Fruit fly (Drosophila melanogaster) whole organism, adult: ENCODE results near the gene Trf5.

ENCODE experiments used
- CG11617 ChIP-seq: fragments of 200-800 bp; sonication (Bioruptor generic); optimal IDR thresholded peaks from 2 replicates; lab custom pipeline; 2017; ENCODE audit warnings: mild to moderate bottlenecking, missing biosample characterization, missing genetic modification reagents, missing genetic modification characterization
- CG12768 ChIP-seq: fragments of 200-800 bp; sonication (Bioruptor generic); optimal IDR thresholded peaks from 2 replicates; lab custom pipeline; 2017; ENCODE audit warnings: missing biosample characterization, missing genetic modification characterization, mild to moderate bottlenecking, moderate library complexity, missing genetic modification reagents
- CG14711 ChIP-seq: fragments of 200-800 bp; sonication (Bioruptor generic); optimal IDR thresholded peaks from 2 replicates; lab custom pipeline; 2018; ENCODE audit warnings: missing biosample characterization, mild to moderate bottlenecking, missing genetic modification characterization, moderate library complexity
- CG1620 ChIP-seq: fragments of 200-800 bp; sonication (Bioruptor generic); optimal IDR thresholded peaks from 2 replicates; lab custom pipeline; 2016; ENCODE audit warnings: missing biosample characterization, missing genetic modification characterization
- CG33017 ChIP-seq: fragments of 200-800 bp; sonication (Bioruptor generic); optimal IDR thresholded peaks from 2 replicates; lab custom pipeline; 2018; ENCODE audit warnings: missing biosample characterization, mild to moderate bottlenecking, missing genetic modification characterization, moderate library complexity
- CG5204 ChIP-seq: fragments of 200-800 bp; sonication (Bioruptor generic); optimal IDR thresholded peaks from 2 replicates; lab custom pipeline; 2016; ENCODE audit warnings: missing biosample characterization, missing genetic modification characterization
- CG7045 ChIP-seq: fragments of 200-800 bp; sonication (Bioruptor generic); optimal IDR thresholded peaks from 2 replicates; lab custom pipeline; 2017; ENCODE audit warnings: missing biosample characterization, mild to moderate bottlenecking, missing genetic modification characterization
- CG7101 ChIP-seq: fragments of 200-800 bp; sonication (Bioruptor generic); optimal IDR thresholded peaks from 2 replicates; lab custom pipeline; 2018; ENCODE audit warnings: missing biosample characterization, mild to moderate bottlenecking, missing genetic modification characterization, moderate library complexity
- Clk ChIP-seq: fragments of 200-800 bp; sonication (Bioruptor generic); optimal IDR thresholded peaks from 2 replicates; lab custom pipeline; 2017; ENCODE audit warnings: missing biosample characterization, missing genetic modification characterization
- Crg-1 ChIP-seq: fragments of 200-800 bp; sonication (Bioruptor generic); optimal IDR thresholded peaks from 2 replicates; lab custom pipeline; 2016; ENCODE audit warnings: missing biosample characterization, missing genetic modification characterization
- Hr96 ChIP-seq: fragments of 200-800 bp; sonication (Bioruptor generic); optimal IDR thresholded peaks from 2 replicates; lab custom pipeline; 2016; ENCODE audit warnings: missing biosample characterization, missing genetic modification characterization
- Mnt ChIP-seq: fragments of 200-800 bp; sonication (Bioruptor generic); optimal IDR thresholded peaks from 2 replicates; lab custom pipeline; 2016; ENCODE audit warnings: missing biosample characterization, mild to moderate bottlenecking, missing genetic modification characterization
- bab1 ChIP-seq: fragments of 200-800 bp; sonication (Bioruptor generic); optimal IDR thresholded peaks from 3 replicates; lab custom pipeline; 2019; ENCODE audit warnings: missing biosample characterization, mild to moderate bottlenecking, missing genetic modification characterization, moderate library complexity
- cic ChIP-seq: fragments of 200-800 bp; sonication (Bioruptor generic); optimal IDR thresholded peaks from 2 replicates; lab custom pipeline; 2017; ENCODE audit warnings: missing biosample characterization, mild to moderate bottlenecking, missing genetic modification characterization, moderate library complexity
- cnc ChIP-seq, 2 experiments: fragments of >200 bp; optimal IDR thresholded peaks; 2 replicates each; lab custom pipeline; 2017
- kay ChIP-seq: fragments of 200-800 bp; sonication (Bioruptor generic); peaks from one replicate; lab custom pipeline; 2016; ENCODE audit warnings: missing biosample characterization, missing genetic modification characterization, borderline replicate concordance
- ovo ChIP-seq: fragments of 200-800 bp; sonication (Bioruptor generic); optimal IDR thresholded peaks from 2 replicates; lab custom pipeline; 2016; ENCODE audit warnings: missing biosample characterization, missing genetic modification characterization
- pad ChIP-seq: fragments of 200-800 bp; sonication (Bioruptor generic); optimal IDR thresholded peaks from 3 replicates; lab custom pipeline; 2017; ENCODE audit warnings: missing biosample characterization, missing genetic modification characterization, mild to moderate bottlenecking, moderate library complexity, missing genetic modification reagents
- tj ChIP-seq: fragments of 200-800 bp; sonication (Bioruptor generic); optimal IDR thresholded peaks from 3 replicates; lab custom pipeline; 2017; ENCODE audit warnings: missing biosample characterization, mild to moderate bottlenecking, missing genetic modification characterization, moderate library complexity
- toe ChIP-seq: fragments of 200-800 bp; sonication (Bioruptor generic); optimal IDR thresholded peaks from 2 replicates; lab custom pipeline; 2016; ENCODE audit warnings: missing biosample characterization, missing genetic modification characterization

Gene Trf5

DNA sequence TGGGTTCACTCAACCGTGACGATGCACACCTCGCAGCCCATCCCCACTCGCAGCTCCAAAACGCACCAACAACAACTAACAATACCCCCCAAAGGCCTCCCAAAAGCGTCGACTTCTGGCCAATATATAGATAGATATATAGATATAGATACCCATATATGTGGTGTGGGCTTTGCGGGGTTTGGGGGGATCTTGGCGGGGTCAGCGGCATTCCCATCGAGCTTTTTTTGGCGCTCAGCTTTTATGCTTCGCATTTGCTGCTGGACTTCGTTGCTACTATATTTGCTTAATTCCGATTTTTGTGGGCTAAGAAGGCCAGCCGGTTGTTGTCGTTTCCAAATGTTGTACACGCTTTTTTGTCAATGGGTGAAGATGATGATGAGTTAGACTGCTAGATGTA is 31.1 kb upstream of the Trf5 start:
- no peak for TF ChIP-seq CG33017 (tag; lab: Kevin White, UChicago)
- TF ChIP-seq CG1620 (GFP tag; lab: Kevin White, UChicago) = no peak
- TF ChIP-seq CG7045 (GFP tag; lab: Kevin White, UChicago) = no peak
- TF ChIP-seq CG11617 (GFP tag; lab: Kevin White, UChicago) = no peak
- TF ChIP-seq ovo (GFP tag; lab: Kevin White, UChicago) = no peak
- no peak for TF ChIP-seq cic

DNA sequence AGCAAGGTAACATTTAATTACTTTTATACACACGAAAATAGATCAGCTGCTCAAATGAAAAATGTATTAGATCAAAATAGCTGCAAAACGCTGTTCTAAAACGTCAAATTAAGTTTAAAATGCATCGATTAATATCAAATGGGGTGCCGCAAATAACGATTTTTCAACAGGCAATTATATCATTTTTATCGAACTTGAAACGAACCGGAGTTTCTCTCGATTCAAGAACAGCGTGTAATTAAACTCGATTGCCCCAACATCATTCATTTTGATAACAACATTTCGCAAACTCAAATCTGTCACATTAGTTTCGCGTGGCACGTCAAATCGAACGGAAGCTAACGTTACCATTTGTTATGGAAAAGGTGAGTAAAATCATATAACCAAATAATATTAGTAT is 29.1 kb upstream of the Trf5 start, which contains the start of gene CG31689:
Gene CG31689 (plus strand): TSS at position 301 of the 400 bp plus-strand sequence.
- TF ChIP-seq CG14711 (tag; lab: Kevin White, UChicago) (no peak), kay (no peak), bab1 (GFP tag; lab: Kevin White, UChicago) (no peak), tj (GFP tag; lab: Kevin White, UChicago) (no peak), Clk (no peak), Hr96 (GFP tag; lab: Kevin White, UChicago) (no peak), cnc (optimal IDR thresholded peaks at IDR 0.05; lab: Kevin White, UChicago) (no peak), toe (GFP tag; lab: Kevin White, UChicago) (no peak), CG5204 (no peak), CG7045 (GFP tag; lab: Kevin White, UChicago) (no peak), CG7101 (tag; lab: Kevin White, UChicago) (no peak), CG1620 (GFP tag; lab: Kevin White, UChicago) (no peak), Crg-1 (no peak), CG12768 (GFP tag; lab: Kevin White, UChicago) (no peak), cic (no peak), ovo (GFP tag; lab: Kevin White, UChicago) (no peak), CG11617 (GFP tag; lab: Kevin White, UChicago) (no peak), Mnt (GFP tag; lab: Kevin White, UChicago) (no peak), pad (no peak), CG33017 (tag; lab: Kevin White, UChicago) (no peak)

DNA sequence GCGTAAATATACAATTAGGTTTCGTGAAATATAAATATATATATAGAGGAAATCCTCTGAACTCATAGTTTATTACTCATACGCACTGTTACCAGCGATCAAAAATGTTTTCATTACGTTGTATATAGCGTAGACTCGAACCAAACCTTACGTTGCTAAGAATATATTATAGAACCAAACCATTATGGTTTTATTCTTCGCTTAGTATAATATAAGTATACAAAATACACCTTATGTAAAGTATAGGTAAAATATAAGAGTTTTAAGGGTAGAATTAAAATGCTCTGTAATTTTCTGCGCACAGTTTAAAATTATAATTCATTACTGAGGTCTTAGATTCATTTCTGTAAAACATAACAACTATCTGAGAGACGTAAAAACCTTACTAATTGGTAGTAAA is 28.2 kb upstream of the Trf5 start:
- TF ChIP-seq cnc (optimal IDR thresholded peaks at IDR 0.05; lab: Kevin White, UChicago) (no peak), ovo (GFP tag; lab: Kevin White, UChicago) (no peak), bab1 (GFP tag; lab: Kevin White, UChicago) (no peak), Crg-1 (no peak), CG5204 (no peak), CG11617 (GFP tag; lab: Kevin White, UChicago) (no peak), tj (GFP tag; lab: Kevin White, UChicago) (no peak), CG33017 (tag; lab: Kevin White, UChicago) (no peak), CG14711 (tag; lab: Kevin White, UChicago) (no peak), Hr96 (GFP tag; lab: Kevin White, UChicago) (no peak), CG12768 (GFP tag; lab: Kevin White, UChicago) (no peak), toe (GFP tag; lab: Kevin White, UChicago) (no peak), CG7045 (GFP tag; lab: Kevin White, UChicago) (no peak), Mnt (GFP tag; lab: Kevin White, UChicago) (no peak)

DNA sequence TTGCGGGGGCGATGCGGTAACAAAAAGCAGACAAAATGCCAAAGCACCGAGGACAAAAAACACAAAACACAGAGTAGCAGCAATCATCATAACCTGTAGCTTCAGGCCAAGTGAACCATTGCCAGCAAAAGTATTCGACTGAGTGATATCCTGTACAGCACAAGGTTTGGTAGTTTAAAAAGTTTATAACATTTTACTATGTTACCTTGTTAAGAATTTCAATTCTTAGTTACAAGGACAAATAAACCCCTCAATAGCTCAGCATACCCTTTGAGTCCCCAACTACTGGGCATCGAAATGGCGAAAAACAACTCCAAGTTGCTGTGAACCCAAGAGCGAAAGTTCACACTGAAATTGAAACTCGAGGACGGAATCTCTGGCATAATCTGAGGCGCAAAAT is 26.9 kb upstream of the Trf5 start:
- TF ChIP-seq cnc (optimal IDR thresholded peaks at IDR 0.05; lab: Kevin White, UChicago) (no peak), CG7045 (GFP tag; lab: Kevin White, UChicago) (no peak), Mnt (GFP tag; lab: Kevin White, UChicago) (no peak), bab1 (GFP tag; lab: Kevin White, UChicago) (no peak), CG7101 (tag; lab: Kevin White, UChicago) (no peak), Hr96 (GFP tag; lab: Kevin White, UChicago) (no peak), pad (no peak), ovo (GFP tag; lab: Kevin White, UChicago) (no peak), Clk (no peak), CG12768 (GFP tag; lab: Kevin White, UChicago) (no peak), CG14711 (tag; lab: Kevin White, UChicago) (no peak), CG11617 (GFP tag; lab: Kevin White, UChicago) (no peak), Crg-1 (no peak), CG5204 (no peak), CG33017 (tag; lab: Kevin White, UChicago) (no peak), CG1620 (GFP tag; lab: Kevin White, UChicago) (no peak), kay (no peak)

DNA sequence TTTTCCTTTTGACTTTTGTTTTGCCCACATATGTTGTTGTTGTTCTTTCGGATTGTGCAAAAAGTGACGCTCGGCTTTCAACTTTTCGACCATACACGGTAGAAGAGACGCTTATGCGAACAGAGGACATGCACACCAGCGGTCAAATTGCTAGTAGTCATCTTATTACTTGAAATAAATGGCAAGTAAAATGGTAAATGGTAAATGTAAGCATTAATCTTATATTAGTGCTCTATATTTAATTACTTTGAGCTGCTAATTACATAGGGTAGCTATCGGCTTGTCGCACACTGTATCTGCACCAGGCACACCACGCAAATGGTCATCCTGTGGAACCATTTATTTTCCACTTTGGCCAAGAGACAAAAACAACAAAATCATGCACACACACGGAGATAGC is 25.1 kb upstream of the Trf5 start:
- TF ChIP-seq Hr96 (GFP tag; lab: Kevin White, UChicago) = no peak
- TF ChIP-seq CG11617 (GFP tag; lab: Kevin White, UChicago) = no peak
- no peak for TF ChIP-seq Crg-1
- no peak for TF ChIP-seq toe (GFP tag; lab: Kevin White, UChicago)
- no peak for TF ChIP-seq kay
- no peak for TF ChIP-seq CG1620 (GFP tag; lab: Kevin White, UChicago)
- TF ChIP-seq CG12768 (GFP tag; lab: Kevin White, UChicago) = no peak
- no peak for TF ChIP-seq CG33017 (tag; lab: Kevin White, UChicago)
- TF ChIP-seq pad = no peak
- no peak for TF ChIP-seq cic
- TF ChIP-seq bab1 (GFP tag; lab: Kevin White, UChicago) = no peak
- no peak for TF ChIP-seq cnc (optimal IDR thresholded peaks at IDR 0.05; lab: Kevin White, UChicago)
- TF ChIP-seq ovo (GFP tag; lab: Kevin White, UChicago) = no peak
- TF ChIP-seq tj (GFP tag; lab: Kevin White, UChicago) = no peak
- TF ChIP-seq CG7101 (tag; lab: Kevin White, UChicago) = no peak
- TF ChIP-seq CG7045 (GFP tag; lab: Kevin White, UChicago) = no peak
- TF ChIP-seq Mnt (GFP tag; lab: Kevin White, UChicago) = no peak
- no peak for TF ChIP-seq Clk
- TF ChIP-seq CG5204 = no peak
- TF ChIP-seq CG14711 (tag; lab: Kevin White, UChicago) = no peak

DNA sequence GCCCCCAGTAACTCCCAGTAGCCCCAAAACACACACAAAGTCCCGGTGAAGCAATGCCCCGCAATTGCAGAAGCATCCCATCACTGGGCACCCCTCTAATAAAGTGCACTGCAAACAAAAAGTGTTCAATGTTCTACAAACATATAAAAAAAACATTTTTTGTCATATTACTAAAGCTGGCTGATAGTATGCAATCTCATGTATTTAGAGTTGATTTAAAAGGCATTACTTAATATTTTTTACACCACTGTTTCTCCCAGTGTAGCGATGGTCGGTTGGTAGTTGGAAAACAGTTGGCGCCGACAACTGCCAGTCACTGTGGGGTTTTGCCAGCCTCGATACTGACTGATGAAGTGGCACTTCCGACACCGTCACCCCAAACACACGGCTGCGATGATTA is 24.1 kb upstream of the Trf5 start:
- TF ChIP-seq toe (GFP tag; lab: Kevin White, UChicago) = no peak
- no peak for TF ChIP-seq CG7045 (GFP tag; lab: Kevin White, UChicago)
- TF ChIP-seq CG14711 (tag; lab: Kevin White, UChicago) = no peak
- no peak for TF ChIP-seq tj (GFP tag; lab: Kevin White, UChicago)
- TF ChIP-seq CG33017 (tag; lab: Kevin White, UChicago) = no peak
